Fruit fly (Drosophila melanogaster): ENCODE data around the gene Loxl1.

Loxl1 gene

DNA sequence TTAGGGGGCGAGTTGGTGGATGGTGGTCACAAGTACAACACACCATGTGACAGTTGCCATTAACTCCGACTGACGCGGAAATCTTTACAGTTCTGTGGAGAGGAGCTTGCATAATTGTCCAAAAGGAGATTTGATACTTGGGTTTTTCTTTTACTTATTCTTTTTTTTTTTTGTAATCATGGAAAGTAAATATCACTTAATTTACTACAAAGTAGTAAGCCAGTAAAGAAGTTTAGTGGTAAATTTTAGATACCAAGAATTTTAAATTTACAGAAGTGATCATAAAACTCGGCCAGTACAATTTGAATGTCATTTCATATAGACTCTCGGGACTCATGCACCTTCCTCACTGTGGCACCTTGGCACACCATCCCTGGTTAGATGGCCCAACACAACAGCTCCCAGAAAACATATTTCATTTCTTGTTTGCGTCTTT lies 45.6 kb upstream of the Loxl1 start (continued):
- TF ChIP-seq CG15336 (GFP tag; IDR thresholded peaks at IDR 0.05) (no peak), dac (GFP tag; optimal IDR thresholded peaks at IDR 0.05) (no peak), salr (GFP tag; optimal IDR thresholded peaks at IDR 0.05) (peak in 1 of 2 experiments; percentile 64), cyc (GFP tag; optimal IDR thresholded peaks at IDR 0.05) (peak; percentile 66), Sox15 (GFP tag; optimal IDR thresholded peaks at IDR 0.05) (peak; percentile 41), CG11762 (GFP tag; optimal IDR thresholded peaks at IDR 0.05; ENCODE audit: insufficient read depth) (peak; percentile 7), vri (GFP tag; optimal IDR thresholded peaks at IDR 0.05) (no peak), Ets21C (GFP tag; optimal IDR thresholded peaks at IDR 0.05) (peak; percentile 71), CG8632 (GFP tag; optimal IDR thresholded peaks at IDR 0.05) (peak; percentile 46), Gug (GFP tag; IDR thresholded peaks at IDR 0.05) (no peak)

DNA sequence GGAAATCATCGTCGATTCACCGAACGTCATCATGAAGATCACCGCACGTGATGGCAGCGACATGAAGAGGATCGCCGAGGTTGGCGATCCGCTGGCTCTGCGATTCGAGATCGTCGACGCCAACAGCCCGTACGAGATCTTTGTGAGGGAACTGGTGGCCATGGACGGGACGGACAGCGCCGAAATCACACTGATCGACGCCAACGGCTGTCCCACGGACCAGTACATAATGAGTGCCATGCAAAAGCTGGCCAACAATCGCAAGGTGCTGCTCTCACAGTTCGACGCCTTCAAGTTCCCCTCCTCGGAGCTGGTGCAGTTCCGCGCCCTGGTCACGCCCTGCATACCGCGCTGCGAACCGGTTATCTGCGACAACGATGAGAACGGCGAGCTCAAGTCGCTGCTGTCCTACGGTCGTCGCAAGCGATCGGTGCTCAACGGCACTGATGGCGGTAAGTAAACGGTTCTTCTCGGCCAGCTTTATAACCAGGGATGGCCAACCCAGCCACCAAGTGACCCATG lies 45.1 kb upstream of the Loxl1 start:
- TF ChIP-seq CG1621 (tag; optimal IDR thresholded peaks at IDR 0.05) (peak; percentile 75), Sox14 (GFP tag; optimal IDR thresholded peaks at IDR 0.05) (no peak), Hr38 (GFP tag; optimal IDR thresholded peaks at IDR 0.05) (no peak), Ets21C (GFP tag; optimal IDR thresholded peaks at IDR 0.05) (no peak), CG6854 (GFP tag; optimal IDR thresholded peaks at IDR 0.05) (peak; percentile 75)

DNA sequence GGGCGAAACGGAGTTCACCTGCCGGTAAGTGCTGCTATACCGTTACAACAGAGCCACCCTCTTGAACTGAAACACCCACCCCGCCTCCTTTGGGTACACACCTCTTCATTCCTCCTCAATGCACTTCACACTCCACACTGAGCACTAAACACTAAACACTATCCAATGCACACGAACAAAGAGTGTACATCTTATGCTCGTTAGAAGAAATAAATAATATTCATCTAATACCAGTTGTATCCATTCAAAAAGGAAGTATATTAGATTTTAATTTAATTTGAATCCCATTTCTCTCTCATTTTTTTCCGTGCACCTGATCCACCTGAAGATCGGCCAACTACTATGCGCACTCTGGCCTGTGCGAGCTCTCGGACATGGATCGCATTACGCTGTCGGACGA lies 44.0 kb upstream of the Loxl1 start:
- TF ChIP-seq ss (GFP tag; optimal IDR thresholded peaks at IDR 0.05) (peak in 1 of 2 experiments; percentile 67), CG4318 (GFP tag; optimal IDR thresholded peaks at IDR 0.05) (no peak), Hr39 (GFP tag; optimal IDR thresholded peaks at IDR 0.05) (peak; percentile 12), pdm3 (GFP tag; optimal IDR thresholded peaks at IDR 0.05) (peak; percentile 35), dac (GFP tag; optimal IDR thresholded peaks at IDR 0.05) (no peak), CG8119 (GFP tag; IDR thresholded peaks at IDR 0.05) (peak; percentile 36; the same call in 1 of the 3 replicates), dsx (GFP tag; optimal IDR thresholded peaks at IDR 0.05; ENCODE audit: poor library complexity, severe bottlenecking) (peak; percentile 12), Eip93F (GFP tag; optimal IDR thresholded peaks at IDR 0.05) (no peak), CG8319 (GFP tag; optimal IDR thresholded peaks at IDR 0.05) (no peak), CG31627 (GFP tag; optimal IDR thresholded peaks at IDR 0.05) (peak; percentile 18), Lpt (GFP tag; optimal IDR thresholded peaks at IDR 0.05) (no peak), Blimp-1 (GFP tag; optimal IDR thresholded peaks at IDR 0.05) (no peak), eg (GFP tag; IDR thresholded peaks at IDR 0.05) (no peak), salr (GFP tag; optimal IDR thresholded peaks at IDR 0.05) (peak in 1 of 2 experiments; percentile 25), Sox15 (GFP tag; optimal IDR thresholded peaks at IDR 0.05) (no peak), CG3032 (tag; optimal IDR thresholded peaks at IDR 0.05) (peak; percentile 53), CG10631 (GFP tag; optimal IDR thresholded peaks at IDR 0.05) (peak; percentile 39), Sox102F (GFP tag; optimal IDR thresholded peaks at IDR 0.05) (no peak), CG10669 (GFP tag; optimal IDR thresholded peaks at IDR 0.05) (peak; percentile 51), lz (GFP tag; optimal IDR thresholded peaks at IDR 0.05) (no peak), Ets21C (GFP tag; optimal IDR thresholded peaks at IDR 0.05) (no peak), esn (GFP tag; optimal IDR thresholded peaks at IDR 0.05) (peak; percentile 14), CG6163 (GFP tag; IDR thresholded peaks at IDR 0.05) (0 out of 3 replicates have a peak, but pooled peaks have one; percentile 55), vri (GFP tag; optimal IDR thresholded peaks at IDR 0.05) (no peak), CG7368 (GFP tag; optimal IDR thresholded peaks at IDR 0.05) (no peak), CG6792 (GFP tag; optimal IDR thresholded peaks at IDR 0.05) (peak; percentile 32), acj6 (GFP tag; optimal IDR thresholded peaks at IDR 0.05) (peak; percentile 32), fd59A (GFP tag; optimal IDR thresholded peaks at IDR 0.05) (no peak), CG6276 (GFP tag; optimal IDR thresholded peaks at IDR 0.05) (no peak), CG3919 (GFP tag; optimal IDR thresholded peaks at IDR 0.05) (peak; percentile 46), topi (GFP tag; optimal IDR thresholded peaks at IDR 0.05) (peak; percentile 31), CG15336 (GFP tag; IDR thresholded peaks at IDR 0.05) (no peak), Met (GFP tag; optimal IDR thresholded peaks at IDR 0.05) (peak; percentile 30), CG34406 (GFP tag; optimal IDR thresholded peaks at IDR 0.05) (peak; percentile 4), svp (GFP tag) (peak; percentile 58), Sox14 (GFP tag; optimal IDR thresholded peaks at IDR 0.05) (peak; percentile 32), fd85E (GFP tag; optimal IDR thresholded peaks at IDR 0.05) (no peak), cyc (GFP tag; optimal IDR thresholded peaks at IDR 0.05) (no peak), Ets96B (tag; optimal IDR thresholded peaks at IDR 0.05) (peak; percentile 63), fkh (GFP tag; optimal IDR thresholded peaks at IDR 0.05) (no peak)

Measured in whole organism, prepupa.